Worm (Caenorhabditis elegans): ENCODE results near the gene C29A12.22.
A peak's percentile ranks its signal among the peaks of the same experiment; 100 is the strongest.

The C29A12.22 gene

ce11 chrV:10773216-10773615, 38.6 kb upstream of the C29A12.22 start:
- no peak for TF ChIP-seq syd-9 (tag; optimal IDR thresholded peaks at IDR 0.05)
- no peak for TF ChIP-seq hlh-15 (tag; optimal IDR thresholded peaks at IDR 0.05)
- TF ChIP-seq fkh-6 (tag; optimal IDR thresholded peaks at IDR 0.05) = no peak
- TF ChIP-seq ets-4 (tag; optimal IDR thresholded peaks at IDR 0.05) = no peak
- TF ChIP-seq K09A11.1 (tag; optimal IDR thresholded peaks at IDR 0.05; ENCODE audit: insufficient read depth) = no peak
- no peak for TF ChIP-seq lin-11 (tag; optimal IDR thresholded peaks at IDR 0.05)
- TF ChIP-seq ceh-30 (tag; optimal IDR thresholded peaks at IDR 0.05) = no peak
- no peak for TF ChIP-seq tbx-7 (tag; optimal IDR thresholded peaks at IDR 0.05)
- no peak for TF ChIP-seq pax-1 (tag; optimal IDR thresholded peaks at IDR 0.05)
- TF ChIP-seq odd-2 (tag; optimal IDR thresholded peaks at IDR 0.05) = no peak
- TF ChIP-seq pat-9 (tag; optimal IDR thresholded peaks at IDR 0.05) = no peak
- no peak for TF ChIP-seq ceh-6 (GFP tag; optimal IDR thresholded peaks at IDR 0.05)
- TF ChIP-seq nfya-1 (tag; optimal IDR thresholded peaks at IDR 0.05) = no peak
- TF ChIP-seq pros-1 (tag; optimal IDR thresholded peaks at IDR 0.05) = no peak
- TF ChIP-seq ref-2 (tag; optimal IDR thresholded peaks at IDR 0.05) = no peak

ce11 chrV:10776528-10777055, 35.3 kb upstream of the C29A12.22 start, which contains the start of gene D1054.5:
Gene D1054.5, minus strand, starts transcription at chrV:10776578.
- peak; percentile 56 for TF ChIP-seq elt-2 (tag; optimal IDR thresholded peaks at IDR 0.05)
- no peak for TF ChIP-seq ceh-30 (tag; optimal IDR thresholded peaks at IDR 0.05)

- no peak for TF ChIP-seq ceh-9 (tag; optimal IDR thresholded peaks at IDR 0.05)
- no peak for TF ChIP-seq sdc-2 (tag; optimal IDR thresholded peaks at IDR 0.05)
- TF ChIP-seq ceh-48 (tag; optimal IDR thresholded peaks at IDR 0.05) = no peak
- no peak for TF ChIP-seq F13H6.1 (tag; optimal IDR thresholded peaks at IDR 0.05)
- TF ChIP-seq nfya-1 (tag; optimal IDR thresholded peaks at IDR 0.05) = no peak
Measured at ce11 chrV:10784011-10784410, 27.9 kb upstream of the C29A12.22 start, which contains the start of gene D1054.8. Gene D1054.8, plus strand, starts transcription at chrV:10784311.

ce11 chrV:10790921-10791320, 20.9 kb upstream of the C29A12.22 start, which contains the start of gene D1054.9:
Gene D1054.9, minus strand, starts transcription at chrV:10791057.
- TF ChIP-seq sox-2 (GFP tag; IDR thresholded peaks at IDR 0.05) (no peak), K09A11.1 (tag; optimal IDR thresholded peaks at IDR 0.05; ENCODE audit: insufficient read depth) (no peak), zip-5 (tag; optimal IDR thresholded peaks at IDR 0.05) (no peak), sdc-2 (tag; optimal IDR thresholded peaks at IDR 0.05) (no peak), lim-6 (tag; optimal IDR thresholded peaks at IDR 0.05) (no peak), unc-55 (GFP tag; optimal IDR thresholded peaks at IDR 0.05) (no peak), ets-4 (tag; optimal IDR thresholded peaks at IDR 0.05) (no peak), fkh-6 (tag; optimal IDR thresholded peaks at IDR 0.05) (no peak), dmd-4 (tag; optimal IDR thresholded peaks at IDR 0.05; ENCODE audit: borderline replicate concordance) (no peak), che-1 (tag; optimal IDR thresholded peaks at IDR 0.05) (no peak), ama-1 (optimal IDR thresholded peaks at IDR 0.05) (no peak), hlh-30 (tag; optimal IDR thresholded peaks at IDR 0.05; ENCODE audit: insufficient read depth) (no peak), F13H6.1 (tag; optimal IDR thresholded peaks at IDR 0.05) (no peak), C38D4.7 (GFP tag; optimal IDR thresholded peaks at IDR 0.05) (no peak), unc-3 (GFP tag; conservative IDR thresholded peaks at IDR 0.05) (no peak), unc-3 (tag; optimal IDR thresholded peaks at IDR 0.05) (no peak), nhr-232 (tag; optimal IDR thresholded peaks at IDR 0.05) (no peak), pros-1 (tag; optimal IDR thresholded peaks at IDR 0.05) (no peak), npax-4 (tag; optimal IDR thresholded peaks at IDR 0.05) (no peak), madf-2 (tag; optimal IDR thresholded peaks at IDR 0.05) (no peak)

ce11 chrV:10792775-10793174, 19.1 kb upstream of the C29A12.22 start, which contains the start of gene D1054.10:
Gene D1054.10, minus strand, starts transcription at chrV:10792875.
- TF ChIP-seq ceh-24 (tag; optimal IDR thresholded peaks at IDR 0.05) (no peak), sox-4 (tag; optimal IDR thresholded peaks at IDR 0.05) (no peak), hlh-8 (tag; optimal IDR thresholded peaks at IDR 0.05) (no peak), K02D7.2 (tag; optimal IDR thresholded peaks at IDR 0.05) (no peak), ceh-45 (GFP tag; IDR thresholded peaks at IDR 0.05) (no peak), Y22D7AL.16 (tag; optimal IDR thresholded peaks at IDR 0.05) (no peak), rnt-1 (tag; optimal IDR thresholded peaks at IDR 0.05) (no peak), C38D4.7 (GFP tag; optimal IDR thresholded peaks at IDR 0.05) (no peak), sdc-2 (tag; optimal IDR thresholded peaks at IDR 0.05) (no peak), hlh-13 (GFP tag; optimal IDR thresholded peaks at IDR 0.05) (no peak), npax-4 (tag; optimal IDR thresholded peaks at IDR 0.05) (no peak), pag-3 (tag; optimal IDR thresholded peaks at IDR 0.05; ENCODE audit: borderline replicate concordance) (no peak)

All from whole organism, late embryonic.